Fruit fly (Drosophila melanogaster) Kc167 (cell line): Measurements from ENCODE around the gene CG3744.

Experiments
- Myc ChIP-seq: fragments of >200 bp; optimal IDR thresholded peaks from 2 replicates; lab custom pipeline; 2017; ENCODE audit warnings: missing external identifiers
- Sin3A ChIP-seq: fragments of >200 bp; optimal IDR thresholded peaks from 2 replicates; lab custom pipeline; 2018; ENCODE audit warnings: missing external identifiers
- h ChIP-seq: fragments of >200 bp; optimal IDR thresholded peaks from 3 replicates; lab custom pipeline; 2018; ENCODE audit warnings: missing external identifiers
- insv ChIP-seq: fragments of >200 bp; optimal IDR thresholded peaks from 3 replicates; lab custom pipeline; 2018; ENCODE audit warnings: missing external identifiers
- psq ChIP-seq: fragments of >200 bp; optimal IDR thresholded peaks from 2 replicates; lab custom pipeline; 2017; ENCODE audit warnings: missing external identifiers
- ttk ChIP-seq: sonication (Bioruptor generic); optimal IDR thresholded peaks from 2 replicates; lab custom pipeline; 2017; ENCODE audit warnings: missing external identifiers

Gene CG3744

DNA sequence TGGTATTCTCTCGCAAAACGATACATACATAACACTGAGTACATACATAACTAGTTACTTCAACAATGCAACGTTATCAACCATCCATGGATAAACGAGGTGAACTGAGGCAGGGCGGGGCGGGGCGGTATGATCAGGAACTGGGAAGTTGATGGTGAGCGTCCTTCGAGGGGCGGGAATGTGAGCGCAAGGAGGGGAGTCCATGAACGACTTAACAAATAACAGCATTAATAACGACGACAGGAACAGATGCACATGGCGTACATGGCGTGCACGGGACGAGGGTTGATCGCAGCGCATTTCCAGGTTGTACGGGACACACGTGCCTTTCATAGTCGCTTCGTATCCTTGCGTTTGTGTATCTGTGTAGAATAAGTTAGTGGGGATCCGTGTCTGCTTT is 8.5 kb downstream of the CG3744 start:
- TF ChIP-seq h (no peak), psq (lab: Kevin White, UChicago) (no peak), ttk (lab: Kevin White, UChicago) (no peak), Sin3A (no peak), insv (lab: Kevin White, UChicago) (no peak), Myc (no peak)

- TF ChIP-seq psq (lab: Kevin White, UChicago): no peak
- TF ChIP-seq h: no peak
- no peak for TF ChIP-seq insv (lab: Kevin White, UChicago)
- TF ChIP-seq Sin3A: no peak
- no peak for TF ChIP-seq Myc
- TF ChIP-seq ttk (lab: Kevin White, UChicago): no peak
Observed at dm6 chr3R:24866976-24867375, 9.5 kb downstream of the CG3744 start.

DNA sequence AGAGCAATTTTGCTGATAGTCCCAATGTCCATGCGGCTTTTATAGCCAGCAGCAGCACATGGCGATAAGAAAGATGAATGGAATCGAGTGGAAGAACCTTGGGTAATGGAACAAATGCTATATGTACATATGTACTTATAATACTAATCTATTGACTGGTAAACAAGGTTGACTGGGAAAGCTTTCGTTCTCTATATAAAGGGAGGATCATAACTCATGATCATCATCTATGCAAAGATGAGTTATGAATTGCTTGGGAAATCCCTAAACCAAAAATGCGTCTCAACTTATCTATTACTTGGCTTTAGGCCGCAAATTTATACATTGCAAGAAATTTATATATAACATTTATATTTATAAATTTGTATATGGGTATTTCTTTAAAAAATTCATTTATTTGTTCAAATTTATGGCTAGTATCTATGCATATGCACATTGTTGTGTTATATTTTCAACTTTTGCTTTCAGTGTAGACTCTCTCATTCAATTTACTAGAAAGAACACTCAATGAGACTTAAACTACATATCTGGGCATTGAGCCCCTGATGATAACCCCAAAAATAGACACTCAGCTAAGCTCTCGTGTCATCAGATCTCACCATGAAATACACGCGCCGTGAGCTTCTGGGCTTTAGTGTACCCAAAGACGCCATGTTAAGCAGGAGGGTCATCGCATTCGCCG is 11.6 kb downstream of the CG3744 start, which contains the start of the genes Srg1 and Elal:
Gene Srg1, minus strand, starts transcription at position 14 of the 682 bp plus-strand sequence.
Gene Elal, plus strand, starts transcription at position 632 of the 682 bp plus-strand sequence.
- TF ChIP-seq Myc (no peak), insv (lab: Kevin White, UChicago) (no peak), ttk (lab: Kevin White, UChicago) (no peak), h (no peak), Sin3A (no peak), psq (lab: Kevin White, UChicago) (no peak)

DNA sequence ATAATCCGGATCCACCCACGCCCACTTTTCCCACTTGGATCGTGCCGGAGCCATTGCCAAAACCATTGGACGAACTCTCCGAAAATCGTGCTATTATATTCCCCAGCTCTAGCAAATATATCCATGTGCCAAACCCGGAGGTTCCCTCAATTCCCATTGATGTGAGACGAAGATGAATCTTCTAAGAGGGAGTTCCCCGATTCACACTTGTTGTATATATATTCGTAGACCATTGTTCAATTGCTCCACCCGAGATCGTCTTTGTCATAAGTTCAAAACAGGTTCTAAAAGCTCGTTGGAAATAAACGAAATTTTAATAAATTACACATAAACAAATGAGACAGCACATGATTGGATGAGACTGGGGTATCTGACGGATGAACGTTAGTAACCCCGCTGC is 12.6 kb downstream of the CG3744 start:
- TF ChIP-seq psq (lab: Kevin White, UChicago): no peak

- no peak for TF ChIP-seq psq (lab: Kevin White, UChicago)
- TF ChIP-seq insv (lab: Kevin White, UChicago): no peak
- TF ChIP-seq h: no peak
- no peak for TF ChIP-seq Myc
- TF ChIP-seq ttk (lab: Kevin White, UChicago): no peak
- TF ChIP-seq Sin3A: no peak
Observed at dm6 chr3R:24862574-24863089, 13.8 kb downstream of the CG3744 start, which contains the start of gene CG7016. CG7016 (plus strand) TSS chr3R:24862931.

dm6 chr3R:24862065-24862464 is 14.4 kb downstream of the CG3744 start, which contains the start of gene CG13640:
CG13640 (minus strand) TSS chr3R:24862165.
- TF ChIP-seq ttk (lab: Kevin White, UChicago): no peak
- no peak for TF ChIP-seq Myc
- TF ChIP-seq Sin3A: no peak
- no peak for TF ChIP-seq insv (lab: Kevin White, UChicago)
- no peak for TF ChIP-seq psq (lab: Kevin White, UChicago)
- TF ChIP-seq h: no peak

DNA sequence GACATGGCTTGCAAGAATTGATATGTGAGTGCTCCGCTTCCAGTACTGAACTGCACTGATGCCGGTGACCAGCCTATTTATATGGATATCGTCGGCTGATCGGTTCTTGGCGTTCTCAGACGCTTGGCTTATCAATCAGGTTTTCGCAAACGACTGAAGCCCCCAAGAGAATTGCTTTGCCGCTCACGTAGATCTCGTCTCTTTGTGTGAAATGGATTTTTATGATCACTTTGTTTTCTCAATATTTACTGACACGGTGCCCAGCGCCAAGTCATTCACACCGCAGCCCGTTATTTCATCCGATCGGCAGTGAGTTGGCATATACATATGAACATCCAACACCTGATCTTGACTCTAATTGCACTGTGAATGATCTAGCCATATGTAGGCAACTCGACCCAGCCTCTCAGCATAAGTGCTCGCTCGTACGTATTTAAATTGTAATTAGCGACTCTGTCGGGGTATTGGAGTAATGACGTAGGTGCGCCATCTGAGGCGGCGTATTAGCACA is 16.1 kb downstream of the CG3744 start, which contains the start of gene CG13639:
Gene CG13639, minus strand, starts transcription at position 51 of the 511 bp plus-strand sequence.
- TF ChIP-seq psq (lab: Kevin White, UChicago): no peak
- no peak for TF ChIP-seq h
- no peak for TF ChIP-seq Myc
- no peak for TF ChIP-seq Sin3A

- no peak for TF ChIP-seq psq (lab: Kevin White, UChicago)
- no peak for TF ChIP-seq insv (lab: Kevin White, UChicago)
- no peak for TF ChIP-seq Myc
- TF ChIP-seq ttk (lab: Kevin White, UChicago): no peak
- no peak for TF ChIP-seq Sin3A
- no peak for TF ChIP-seq h
Observed at dm6 chr3R:24859701-24860100, 16.8 kb downstream of the CG3744 start, which contains the start of gene ppk22. ppk22 (minus strand) TSS chr3R:24859801.

DNA sequence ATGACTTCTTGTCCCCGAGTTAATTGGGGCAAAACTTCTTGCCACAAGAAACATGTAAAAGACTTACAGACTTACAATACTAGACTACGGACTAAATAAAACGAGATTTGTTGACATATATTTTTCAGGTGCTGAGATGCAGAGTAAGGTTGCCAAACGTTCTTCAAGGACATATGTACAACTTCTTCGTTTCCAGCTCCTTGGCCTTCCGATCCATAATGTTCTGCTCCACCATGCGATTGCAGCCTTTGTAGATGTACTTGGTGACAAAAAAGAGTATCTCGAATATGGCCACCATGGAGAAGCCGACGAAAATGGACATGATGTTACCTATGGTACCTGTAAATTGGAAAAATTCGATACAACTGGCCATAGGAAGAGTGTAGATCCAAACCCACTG is 19.0 kb downstream of the CG3744 start, which contains the start of gene CAH4:
Gene CAH4, minus strand, starts transcription at position 101 of the 400 bp plus-strand sequence.
- no peak for TF ChIP-seq h
- no peak for TF ChIP-seq Sin3A
- no peak for TF ChIP-seq insv (lab: Kevin White, UChicago)
- TF ChIP-seq Myc: no peak
- no peak for TF ChIP-seq psq (lab: Kevin White, UChicago)
- no peak for TF ChIP-seq ttk (lab: Kevin White, UChicago)

- TF ChIP-seq Myc: no peak
- no peak for TF ChIP-seq ttk (lab: Kevin White, UChicago)
- TF ChIP-seq h: no peak
- no peak for TF ChIP-seq insv (lab: Kevin White, UChicago)
- TF ChIP-seq Sin3A: no peak
- no peak for TF ChIP-seq psq (lab: Kevin White, UChicago)
Observed at dm6 chr3R:24856143-24856542, 20.3 kb downstream of the CG3744 start, which contains the start of gene HDAC11. HDAC11 (minus strand) TSS chr3R:24856243.

DNA sequence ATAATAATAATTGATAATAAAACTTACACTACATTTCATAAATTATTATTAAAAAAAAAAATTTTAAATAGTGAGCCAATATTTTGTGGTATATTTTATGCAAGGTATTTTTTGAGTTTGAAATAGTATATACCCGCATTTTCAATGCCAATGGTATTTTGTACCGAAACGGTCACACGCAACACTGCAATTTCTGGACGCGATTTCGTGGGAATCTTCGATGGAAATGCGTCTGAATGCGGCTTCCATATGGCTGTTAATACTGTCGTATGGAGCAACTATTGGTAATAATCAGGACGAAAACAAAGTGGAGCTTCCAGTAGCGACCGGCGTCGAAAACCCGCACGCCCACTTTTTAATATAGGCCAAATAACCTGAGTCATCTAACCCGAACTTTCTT is 25.0 kb downstream of the CG3744 start, which contains the start of gene Nct:
Gene Nct, plus strand, starts transcription at position 173 of the 400 bp plus-strand sequence.
- no peak for TF ChIP-seq Sin3A
- TF ChIP-seq insv (lab: Kevin White, UChicago): no peak
- no peak for TF ChIP-seq Myc
- TF ChIP-seq ttk (lab: Kevin White, UChicago): no peak
- TF ChIP-seq psq (lab: Kevin White, UChicago): no peak
- TF ChIP-seq h: no peak

DNA sequence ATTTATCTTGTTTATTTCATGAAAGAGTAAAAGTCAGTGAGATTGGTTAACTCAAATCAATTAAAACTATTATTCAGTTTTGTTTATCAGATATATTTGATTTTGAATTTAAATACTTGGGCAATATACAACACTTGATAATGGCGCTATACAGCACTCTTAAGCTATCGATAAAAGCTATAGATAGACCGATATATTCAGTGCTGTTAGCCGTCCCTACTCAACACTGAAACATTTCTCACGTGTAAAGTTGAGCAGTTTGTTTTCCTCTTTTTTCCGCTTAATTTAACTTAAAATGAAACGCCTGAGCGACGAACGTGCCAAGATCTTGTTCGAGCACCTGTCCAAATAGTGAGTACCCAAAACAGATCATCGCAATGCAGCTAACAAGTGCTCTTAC is 26.0 kb downstream of the CG3744 start, which contains the start of gene CG7006:
Gene CG7006, plus strand, starts transcription at position 208 of the 400 bp plus-strand sequence.
- no peak for TF ChIP-seq psq (lab: Kevin White, UChicago)
